Fruit fly (Drosophila melanogaster) whole organism, embryonic: ENCODE measurements around the gene beag.

Experiments used
- Bdp1 ChIP-seq: fragments of 200-800 bp; sonication (Bioruptor generic); optimal IDR thresholded peaks from 3 replicates; lab custom pipeline; 2016; ENCODE audit warnings: missing biosample characterization, missing genetic modification characterization
- CG11398 ChIP-seq: fragments of 200-800 bp; sonication (Bioruptor generic); optimal IDR thresholded peaks from 2 replicates; lab custom pipeline; 2016; ENCODE audit warnings: missing biosample characterization, missing genetic modification characterization
- CG12299 ChIP-seq: fragments of 200-800 bp; sonication (Bioruptor generic); optimal IDR thresholded peaks from 2 replicates; lab custom pipeline; 2018; ENCODE audit warnings: missing biosample characterization, mild to moderate bottlenecking, missing genetic modification characterization
- CG2120 ChIP-seq: fragments of 200-800 bp; sonication (Bioruptor generic); optimal IDR thresholded peaks from 3 replicates; lab custom pipeline; 2016; ENCODE audit warnings: missing biosample characterization, missing genetic modification characterization
- CG4424 ChIP-seq: fragments of 200-800 bp; sonication (Bioruptor generic); optimal IDR thresholded peaks from 3 replicates; lab custom pipeline; 2016; ENCODE audit warnings: missing biosample characterization, missing genetic modification characterization
- CG6272 ChIP-seq: fragments of 200-800 bp; sonication (Bioruptor generic); IDR thresholded peaks from 2 replicates; pipeline ENCODE4 v1.3.6; 2022; ENCODE audit warnings: missing biosample characterization, missing genetic modification characterization
- Dll ChIP-seq: fragments of 200-800 bp; sonication (Bioruptor generic); IDR thresholded peaks from 4 replicates; pipeline ENCODE4 v1.3.6; 2022; ENCODE audit warnings: missing biosample characterization, missing genetic modification characterization; ENCODE audit not compliant: partially characterized antibody
- Oli ChIP-seq: fragments of 200-800 bp; sonication (Bioruptor generic); optimal IDR thresholded peaks from 2 replicates; lab custom pipeline; 2018; ENCODE audit warnings: missing biosample characterization, mild to moderate bottlenecking, missing genetic modification characterization, moderate library complexity
- al ChIP-seq: fragments of 200-800 bp; sonication (Bioruptor generic); IDR thresholded peaks from 2 replicates; pipeline ENCODE4 v1.3.6; 2022; ENCODE audit warnings: missing biosample characterization, missing genetic modification characterization
- grn ChIP-seq: fragments of 200-800 bp; sonication (Bioruptor generic); optimal IDR thresholded peaks from 3 replicates; lab custom pipeline; 2017; ENCODE audit warnings: missing biosample characterization, missing genetic modification characterization
- hth ChIP-seq: fragments of >200 bp; optimal IDR thresholded peaks from 2 replicates; lab custom pipeline; 2017; ENCODE audit warnings: inconsistent platforms
- luna ChIP-seq: fragments of 200-800 bp; sonication (Bioruptor generic); optimal IDR thresholded peaks from 2 replicates; lab custom pipeline; 2016; ENCODE audit warnings: missing biosample characterization, missing genetic modification characterization
- sna ChIP-seq: fragments of 200-800 bp; sonication (Bioruptor generic); IDR thresholded peaks from 2 replicates; pipeline ENCODE4 v1.3.6; 2022; ENCODE audit warnings: missing biosample characterization, missing genetic modification characterization; ENCODE audit not compliant: partially characterized antibody

DNA sequence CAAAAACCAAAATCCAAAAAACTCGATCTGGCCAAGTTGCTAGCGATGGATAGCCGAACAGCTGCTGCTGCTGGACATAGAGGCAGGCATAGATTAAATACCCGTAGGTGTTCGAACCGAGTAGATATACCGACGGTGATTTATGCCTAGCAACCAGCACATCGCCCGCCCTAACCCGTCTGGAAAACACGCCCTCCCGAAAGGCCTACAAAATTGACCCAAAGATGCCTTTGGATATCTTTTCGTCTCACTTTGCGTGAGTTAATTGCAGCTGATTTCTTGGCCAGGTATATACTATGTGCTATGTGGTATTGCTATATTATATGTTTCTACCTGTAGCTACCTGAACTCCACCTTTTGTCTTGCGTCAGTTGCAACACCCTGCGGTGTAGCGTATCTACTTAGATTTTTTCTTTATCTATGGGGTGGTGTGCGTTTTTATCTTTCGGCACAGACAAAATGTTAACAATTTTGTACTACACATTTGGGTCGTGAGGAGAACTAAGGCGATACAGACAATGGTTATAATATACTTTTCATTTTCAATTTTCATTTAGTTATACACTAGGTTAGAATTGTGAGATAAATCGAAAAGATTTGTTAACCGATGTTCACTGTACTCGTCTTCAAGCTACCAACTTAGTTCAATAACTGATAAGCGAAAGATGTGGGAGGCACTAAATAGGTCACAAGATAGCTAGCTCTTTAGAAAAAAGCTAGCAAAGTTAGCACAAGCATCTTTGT lies 34.7 kb downstream of the beag start:
- TF ChIP-seq Dll (GFP tag; lab: Robert Waterston, UW) (0 out of 4 replicates have a peak, but pooled peaks have one; percentile 12), hth (lab: Kevin White, UChicago) (no peak), CG11398 (GFP tag; lab: Kevin White, UChicago) (no peak), Oli (tag; lab: Kevin White, UChicago) (no peak), luna (GFP tag; lab: Kevin White, UChicago) (no peak), sna (GFP tag; lab: Robert Waterston, UW) (no peak), grn (GFP tag; lab: Kevin White, UChicago) (peak; percentile 11), CG6272 (no peak), Bdp1 (GFP tag; lab: Kevin White, UChicago) (no peak), CG12299 (tag; lab: Kevin White, UChicago) (no peak), al (GFP tag; lab: Robert Waterston, UW) (no peak), CG2120 (GFP tag; lab: Kevin White, UChicago) (no peak), CG4424 (GFP tag; lab: Kevin White, UChicago) (no peak)
